Fruit fly (Drosophila melanogaster) whole organism, embryonic: ENCODE results near the gene CG33341.

ENCODE experiments used
- C15 ChIP-seq: fragments of 200-800 bp; sonication (Bioruptor generic); IDR thresholded peaks from 3 replicates; pipeline ENCODE4 v1.3.6; 2022; ENCODE audit warnings: missing biosample characterization, missing genetic modification characterization
- CG10565 ChIP-seq: fragments of 200-800 bp; sonication (Bioruptor generic); optimal IDR thresholded peaks from 3 replicates; lab custom pipeline; 2016; ENCODE audit warnings: missing biosample characterization, mild to moderate bottlenecking, missing genetic modification characterization
- CG11093 ChIP-seq: fragments of 200-800 bp; sonication (Bioruptor generic); IDR thresholded peaks from 3 replicates; pipeline ENCODE4 v1.3.6; 2022; ENCODE audit warnings: missing biosample characterization, missing genetic modification characterization
- CG11247 ChIP-seq: fragments of 200-800 bp; sonication (Bioruptor generic); IDR thresholded peaks from 2 replicates; pipeline ENCODE4 v1.3.6; 2022; ENCODE audit warnings: missing biosample characterization, missing genetic modification characterization
- CG14860 ChIP-seq: fragments of 200-800 bp; sonication (Bioruptor generic); IDR thresholded peaks from 3 replicates; pipeline ENCODE4 v1.3.6; 2022; ENCODE audit warnings: missing biosample characterization, missing genetic modification characterization; ENCODE audit not compliant: partially characterized antibody
- CG17359 ChIP-seq: fragments of 200-800 bp; sonication (Bioruptor generic); optimal IDR thresholded peaks from 3 replicates; lab custom pipeline; 2018; ENCODE audit warnings: missing biosample characterization, mild to moderate bottlenecking, missing genetic modification characterization, moderate library complexity
- CG17385 ChIP-seq: fragments of 200-800 bp; sonication (Bioruptor generic); optimal IDR thresholded peaks from 3 replicates; lab custom pipeline; 2018; ENCODE audit warnings: missing biosample characterization, mild to moderate bottlenecking, missing genetic modification characterization
- CG31365 ChIP-seq: fragments of 200-800 bp; sonication (Bioruptor generic); optimal IDR thresholded peaks from 2 replicates; lab custom pipeline; 2018; ENCODE audit warnings: missing biosample characterization, mild to moderate bottlenecking, missing genetic modification characterization
- CG32772 ChIP-seq: fragments of 200-800 bp; sonication (Bioruptor generic); IDR thresholded peaks from 2 replicates; pipeline ENCODE4 v1.3.6; 2022; ENCODE audit warnings: missing biosample characterization, missing genetic modification characterization
- CG34224 ChIP-seq: fragments of 200-800 bp; sonication (Bioruptor generic); IDR thresholded peaks from 3 replicates; pipeline ENCODE4 v1.3.6; 2022; ENCODE audit warnings: missing biosample characterization, missing genetic modification characterization; ENCODE audit not compliant: partially characterized antibody
- CG34376 ChIP-seq: fragments of 200-800 bp; sonication (Bioruptor generic); optimal IDR thresholded peaks from 2 replicates; lab custom pipeline; 2018; ENCODE audit warnings: missing biosample characterization, mild to moderate bottlenecking, missing genetic modification characterization
- CG34422 ChIP-seq: fragments of 200-800 bp; sonication (Bioruptor generic); IDR thresholded peaks from 3 replicates; pipeline ENCODE4 v1.3.6; 2022; ENCODE audit warnings: missing biosample characterization, missing genetic modification characterization
- CG4282 ChIP-seq: fragments of 200-800 bp; sonication (Bioruptor generic); optimal IDR thresholded peaks from 2 replicates; lab custom pipeline; 2016; ENCODE audit warnings: missing biosample characterization, missing genetic modification characterization
- CG4360 ChIP-seq: fragments of 200-800 bp; sonication (Bioruptor generic); IDR thresholded peaks from 2 replicates; pipeline ENCODE4 v1.3.6; 2022; ENCODE audit warnings: missing biosample characterization, missing genetic modification characterization
- CG4424 ChIP-seq: fragments of 200-800 bp; sonication (Bioruptor generic); optimal IDR thresholded peaks from 3 replicates; lab custom pipeline; 2016; ENCODE audit warnings: missing biosample characterization, missing genetic modification characterization
- CG4617 ChIP-seq: fragments of 200-800 bp; sonication (Bioruptor generic); optimal IDR thresholded peaks from 3 replicates; lab custom pipeline; 2016; ENCODE audit warnings: missing biosample characterization, missing genetic modification characterization, borderline replicate concordance
- CG7745 ChIP-seq: fragments of 200-800 bp; sonication (Bioruptor generic); optimal IDR thresholded peaks from 2 replicates; lab custom pipeline; 2018; ENCODE audit warnings: missing biosample characterization, mild to moderate bottlenecking, missing genetic modification characterization, moderate library complexity
- CG8089 ChIP-seq: fragments of 200-800 bp; sonication (Bioruptor generic); optimal IDR thresholded peaks from 3 replicates; lab custom pipeline; 2016; ENCODE audit warnings: missing biosample characterization, missing genetic modification characterization
- CrebB ChIP-seq: fragments of 200-800 bp; sonication (Bioruptor generic); optimal IDR thresholded peaks from 3 replicates; lab custom pipeline; 2018; ENCODE audit warnings: missing biosample characterization, mild to moderate bottlenecking, missing genetic modification characterization
- Dll ChIP-seq: fragments of 200-800 bp; sonication (Bioruptor generic); IDR thresholded peaks from 4 replicates; pipeline ENCODE4 v1.3.6; 2022; ENCODE audit warnings: missing biosample characterization, missing genetic modification characterization; ENCODE audit not compliant: partially characterized antibody
- Doc3 ChIP-seq: fragments of 200-800 bp; sonication (Bioruptor generic); IDR thresholded peaks from 3 replicates; pipeline ENCODE4 v1.3.6; 2022; ENCODE audit warnings: missing biosample characterization, missing genetic modification characterization; ENCODE audit not compliant: partially characterized antibody
- Drgx ChIP-seq: fragments of 200-800 bp; sonication (Bioruptor generic); IDR thresholded peaks from 2 replicates; pipeline ENCODE4 v1.3.6; 2022; ENCODE audit warnings: missing biosample characterization, missing genetic modification characterization
- ERR ChIP-seq: fragments of 200-800 bp; sonication (Bioruptor generic); optimal IDR thresholded peaks from 2 replicates; lab custom pipeline; 2016; ENCODE audit warnings: missing biosample characterization, missing genetic modification characterization
- Elba2 ChIP-seq: fragments of 200-800 bp; sonication (Bioruptor generic); optimal IDR thresholded peaks from 3 replicates; lab custom pipeline; 2016; ENCODE audit warnings: missing biosample characterization, missing genetic modification characterization
- Lhr ChIP-seq: fragments of 200-800 bp; sonication (Bioruptor generic); optimal IDR thresholded peaks from 3 replicates; lab custom pipeline; 2017; ENCODE audit warnings: mild to moderate bottlenecking, missing biosample characterization, missing genetic modification reagents, missing genetic modification characterization
- MBD-R2 ChIP-seq: fragments of 200-800 bp; sonication (Bioruptor generic); IDR thresholded peaks from 2 replicates; pipeline ENCODE4 v1.3.6; 2022; ENCODE audit warnings: missing biosample characterization, missing genetic modification characterization
- MESR4 ChIP-seq: fragments of 200-800 bp; sonication (Bioruptor generic); optimal IDR thresholded peaks from 2 replicates; lab custom pipeline; 2018; ENCODE audit warnings: missing biosample characterization, mild to moderate bottlenecking, missing genetic modification characterization, moderate library complexity
- Pdp1 ChIP-seq, 2 experiments: fragments of 200-800 bp; sonication (Bioruptor generic); optimal IDR thresholded peaks; 3 replicates each; lab custom pipeline; 2016; ENCODE audit warnings: missing biosample characterization in 2 of 2, missing genetic modification characterization in 2 of 2, mild to moderate bottlenecking in 1 of 2, moderate library complexity in 1 of 2
- Ssrp ChIP-seq: fragments of 200-800 bp; sonication (Bioruptor generic); optimal IDR thresholded peaks from 2 replicates; lab custom pipeline; 2018; ENCODE audit warnings: missing biosample characterization, mild to moderate bottlenecking, missing genetic modification characterization, moderate library complexity
- Tbp ChIP-seq: fragments of >200 bp; optimal IDR thresholded peaks from 2 replicates; lab custom pipeline; 2018; ENCODE audit warnings: missing biosample characterization, missing genetic modification characterization
- aop ChIP-seq: fragments of 200-800 bp; sonication (Bioruptor generic); IDR thresholded peaks from 2 replicates; pipeline ENCODE4 v1.3.6; 2022; ENCODE audit warnings: missing biosample characterization, missing genetic modification characterization
- ase ChIP-seq: fragments of 200-800 bp; sonication (Bioruptor generic); IDR thresholded peaks from 3 replicates; pipeline ENCODE4 v1.3.6; 2022; ENCODE audit warnings: missing biosample characterization, missing genetic modification characterization
- cato ChIP-seq: fragments of 200-800 bp; sonication (Bioruptor generic); optimal IDR thresholded peaks from 2 replicates; lab custom pipeline; 2016; ENCODE audit warnings: missing biosample characterization, missing genetic modification characterization, borderline replicate concordance
- chinmo ChIP-seq: fragments of 200-800 bp; sonication (Bioruptor generic); IDR thresholded peaks from 4 replicates; pipeline ENCODE4 v1.3.6; 2022; ENCODE audit warnings: missing biosample characterization, missing genetic modification characterization; ENCODE audit not compliant: partially characterized antibody
- crc ChIP-seq: fragments of 200-800 bp; sonication (Bioruptor generic); optimal IDR thresholded peaks from 2 replicates; lab custom pipeline; 2016; ENCODE audit warnings: missing biosample characterization, missing genetic modification characterization
- disco-r ChIP-seq: fragments of 200-800 bp; sonication (Bioruptor generic); optimal IDR thresholded peaks from 2 replicates; lab custom pipeline; 2016; ENCODE audit warnings: missing biosample characterization, missing genetic modification characterization
- fd96Cb ChIP-seq: fragments of 200-800 bp; sonication (Bioruptor generic); optimal IDR thresholded peaks from 2 replicates; lab custom pipeline; 2018; ENCODE audit warnings: missing biosample characterization, mild to moderate bottlenecking, missing genetic modification characterization, moderate library complexity
- gro ChIP-seq: fragments of 200-800 bp; sonication (Bioruptor generic); optimal IDR thresholded peaks from 2 replicates; lab custom pipeline; 2016; ENCODE audit warnings: missing biosample characterization, missing genetic modification characterization
- hbn ChIP-seq: fragments of 200-800 bp; sonication (Bioruptor generic); IDR thresholded peaks from 2 replicates; pipeline ENCODE4 v1.3.6; 2022; ENCODE audit warnings: missing biosample characterization, missing genetic modification characterization; ENCODE audit not compliant: partially characterized antibody
- kah ChIP-seq: fragments of 200-800 bp; sonication (Bioruptor generic); optimal IDR thresholded peaks from 2 replicates; lab custom pipeline; 2018; ENCODE audit warnings: missing biosample characterization, mild to moderate bottlenecking, missing genetic modification characterization
- rib ChIP-seq: fragments of 200-800 bp; sonication (Bioruptor generic); IDR thresholded peaks from 2 replicates; pipeline ENCODE4 v1.3.6; 2022; ENCODE audit warnings: missing biosample characterization, missing genetic modification characterization
- sens-2 ChIP-seq: fragments of 200-800 bp; sonication (Bioruptor generic); IDR thresholded peaks from 2 replicates; pipeline ENCODE4 v1.3.6; 2022; ENCODE audit warnings: missing biosample characterization, missing genetic modification characterization
- shn ChIP-seq: fragments of 200-800 bp; sonication (Bioruptor generic); optimal IDR thresholded peaks from 3 replicates; lab custom pipeline; 2016; ENCODE audit warnings: missing biosample characterization, missing genetic modification characterization
- slbo ChIP-seq: fragments of 200-800 bp; sonication (Bioruptor generic); IDR thresholded peaks from 2 replicates; pipeline ENCODE4 v1.3.6; 2022; ENCODE audit warnings: missing biosample characterization, missing genetic modification characterization
- unc-4 ChIP-seq: fragments of 200-800 bp; sonication (Bioruptor generic); IDR thresholded peaks from 2 replicates; pipeline ENCODE4 v1.3.6; 2022; ENCODE audit warnings: missing biosample characterization, missing genetic modification characterization; ENCODE audit not compliant: partially characterized antibody
- wdn ChIP-seq: fragments of 200-800 bp; sonication (Bioruptor generic); IDR thresholded peaks from 2 replicates; pipeline ENCODE4 v1.3.6; 2022; ENCODE audit warnings: missing biosample characterization, missing genetic modification characterization

The CG33341 gene

dm6 chr3R:24368064-24368463, at the start of gene CG33341, which contains the start of gene CG42812:
TSS of gene CG33341 (plus strand) at chr3R:24368358.
TSS of gene CG42812 (minus strand) at chr3R:24368164.
- TF ChIP-seq Ssrp (tag; lab: Kevin White, UChicago) (no peak), sens-2 (GFP tag; lab: Robert Waterston, UW) (no peak), CG11093 (GFP tag; lab: Robert Waterston, UW) (no peak), CG8089 (GFP tag; lab: Kevin White, UChicago) (no peak)

- no peak for TF ChIP-seq C15 (GFP tag; lab: Robert Waterston, UW)
- no peak for TF ChIP-seq disco-r (GFP tag; lab: Kevin White, UChicago)
- TF ChIP-seq CG4617 (GFP tag; lab: Kevin White, UChicago) = peak; percentile 52
- 0 out of 3 replicates have a peak, but pooled peaks have one; percentile 43 for TF ChIP-seq Doc3 (GFP tag; lab: Robert Waterston, UW)
- no peak for TF ChIP-seq Lhr
- no peak for TF ChIP-seq CG10565 (GFP tag; lab: Kevin White, UChicago)
- no peak for TF ChIP-seq ERR
- TF ChIP-seq CG34224 (GFP tag; lab: Robert Waterston, UW) = peak; percentile 9; the same call in 2 of the 3 replicates
- TF ChIP-seq CG14860 (GFP tag; lab: Robert Waterston, UW) = 0 out of 3 replicates have a peak, but pooled peaks have one; percentile 30
- peak; percentile 55 for TF ChIP-seq MBD-R2 (GFP tag; lab: Robert Waterston, UW)
- TF ChIP-seq rib (GFP tag; lab: Robert Waterston, UW) = 0 out of 2 replicates have a peak, but pooled peaks have one; percentile 31
- no peak for TF ChIP-seq cato (GFP tag; lab: Kevin White, UChicago)
- peak; percentile 59 for TF ChIP-seq MESR4 (GFP tag; lab: Kevin White, UChicago)
- no peak for TF ChIP-seq Tbp
- no peak for TF ChIP-seq CrebB (tag; lab: Kevin White, UChicago)
- TF ChIP-seq Dll (GFP tag; lab: Robert Waterston, UW) = peak; percentile 17; the same call in 2 of the 4 replicates
- 0 out of 2 replicates have a peak, but pooled peaks have one; percentile 10 for TF ChIP-seq unc-4 (GFP tag; lab: Robert Waterston, UW)
- peak; percentile 81; the same call in 1 of the 4 replicates for TF ChIP-seq chinmo (GFP tag; lab: Robert Waterston, UW)
- TF ChIP-seq hbn (GFP tag; lab: Robert Waterston, UW) = 0 out of 2 replicates have a peak, but pooled peaks have one; percentile 10
- TF ChIP-seq CG17385 (GFP tag; lab: Kevin White, UChicago) = peak; percentile 51
- TF ChIP-seq slbo = no peak
- TF ChIP-seq CG34422 (GFP tag; lab: Robert Waterston, UW) = 0 out of 3 replicates have a peak, but pooled peaks have one; percentile 5
- TF ChIP-seq CG4424 (GFP tag; lab: Kevin White, UChicago) = no peak
- TF ChIP-seq Drgx (GFP tag; lab: Robert Waterston, UW) = peak; percentile 48
- TF ChIP-seq, all 482 proteins: peak for 14
Measured at dm6 chr3R:24319083-24319381, 49.1 kb upstream of the CG33341 start.

- TF ChIP-seq CG32772 = peak; percentile 38; the same call in 1 of the 2 replicates
- peak; percentile 3 for TF ChIP-seq fd96Cb
- TF ChIP-seq ase (GFP tag; lab: Robert Waterston, UW) = no peak
- TF ChIP-seq kah (GFP tag; lab: Kevin White, UChicago) = peak; percentile 12
- TF ChIP-seq crc (GFP tag; lab: Kevin White, UChicago) = no peak
- TF ChIP-seq Elba2 (GFP tag; lab: Kevin White, UChicago) = no peak
- peak; percentile 9 for TF ChIP-seq shn (GFP tag; lab: Kevin White, UChicago)
- TF ChIP-seq CG11247 (GFP tag; lab: Robert Waterston, UW) = no peak
- no peak for TF ChIP-seq aop (GFP tag; lab: Robert Waterston, UW)
- 0 out of 3 replicates have a peak, but pooled peaks have one; percentile 59 for TF ChIP-seq CG34422 (GFP tag; lab: Robert Waterston, UW)
- TF ChIP-seq CG4282 (GFP tag; lab: Kevin White, UChicago) = no peak
- no peak for TF ChIP-seq CG7745 (tag; lab: Kevin White, UChicago)
- peak; percentile 4 for TF ChIP-seq CG34376
- peak in 1 of 2 experiments; percentile 99 for TF ChIP-seq Pdp1 (GFP tag; optimal IDR thresholded peaks at IDR 0.05; lab: Kevin White, UChicago)
- TF ChIP-seq wdn (GFP tag; lab: Robert Waterston, UW) = no peak
- TF ChIP-seq CG17359 (tag; lab: Kevin White, UChicago) = no peak
- TF ChIP-seq gro (GFP tag; lab: Kevin White, UChicago) = peak; percentile 18
- TF ChIP-seq CG31365 (tag; lab: Kevin White, UChicago) = no peak
- peak; percentile 69 for TF ChIP-seq CG4360 (GFP tag; lab: Robert Waterston, UW)
Measured at dm6 chr3R:24319632-24320341, 48.4 kb upstream of the CG33341 start.
